Worm (Caenorhabditis elegans) whole organism, L4 larva: ENCODE results near the gene T20D3.14.

ENCODE experiments used
- F37D6.2 ChIP-seq: sonication (generic microtip); optimal IDR thresholded peaks from 2 replicates; lab custom pipeline; 2016; ENCODE audit warnings: mild to moderate bottlenecking, missing genetic modification characterization, missing compliant biosample characterization
- T20F7.1 ChIP-seq: fragments of 200-800 bp; sonication (Bioruptor generic); optimal IDR thresholded peaks from 2 replicates; lab custom pipeline; 2018; ENCODE audit warnings: mild to moderate bottlenecking, missing genetic modification characterization, missing compliant biosample characterization
- Y105C5A.15 ChIP-seq: fragments of 200-800 bp; sonication (Bioruptor generic); IDR thresholded peaks from 2 replicates; pipeline ENCODE4 v1.3.6; 2022; ENCODE audit warnings: missing genetic modification characterization, missing compliant biosample characterization
- aha-1 ChIP-seq: fragments of 150-350 bp; peaks from one replicate; lab custom pipeline; 2014; ENCODE audit warnings: missing biosample characterization, missing genetic modification characterization
- aly-2 ChIP-seq: sonication (generic microtip); optimal IDR thresholded peaks from 2 replicates; lab custom pipeline; 2018; ENCODE audit warnings: missing biosample characterization, missing genetic modification characterization
- ama-1 ChIP-seq: fragments of 150-350 bp; optimal IDR thresholded peaks from 2 replicates; lab custom pipeline; 2014; ENCODE audit warnings: inconsistent platforms, mixed read lengths
- ceh-20 ChIP-seq: fragments of 200-800 bp; sonication (Bioruptor generic); IDR thresholded peaks from 2 replicates; pipeline ENCODE4 v1.3.6; 2022; ENCODE audit warnings: missing genetic modification reagents, missing genetic modification characterization, missing compliant biosample characterization
- ceh-62 ChIP-seq: sonication (generic microtip); optimal IDR thresholded peaks from 2 replicates; lab custom pipeline; 2017; ENCODE audit warnings: missing biosample characterization, missing genetic modification characterization
- ceh-82 ChIP-seq: sonication (generic microtip); optimal IDR thresholded peaks from 2 replicates; lab custom pipeline; 2017; ENCODE audit warnings: missing biosample characterization, missing genetic modification characterization
- ces-1 ChIP-seq: fragments of 150-350 bp; sonication (generic microtip); optimal IDR thresholded peaks from 4 replicates; lab custom pipeline; 2014; ENCODE audit warnings: missing biosample characterization, missing genetic modification reagents, missing genetic modification characterization
- cey-2 ChIP-seq: sonication (generic microtip); optimal IDR thresholded peaks from 3 replicates; lab custom pipeline; 2017; ENCODE audit warnings: missing genetic modification characterization, mild to moderate bottlenecking, missing compliant biosample characterization, antibody characterized with exemption, borderline replicate concordance; ENCODE audit not compliant: insufficient read depth
- ctbp-1 ChIP-seq: fragments of 200-800 bp; sonication (Bioruptor generic); IDR thresholded peaks from 2 replicates; pipeline ENCODE4 v1.3.6; 2022; ENCODE audit warnings: missing genetic modification reagents, missing genetic modification characterization, missing compliant biosample characterization
- daf-16 ChIP-seq, 3 experiments: sonication (generic microtip); optimal IDR thresholded peaks; 2 replicates each; lab custom pipeline; 2016 to 2017; ENCODE audit warnings: missing genetic modification characterization in 3 of 3, missing genetic modification reagents in 3 of 3, mild to moderate bottlenecking in 2 of 3, missing compliant biosample characterization in 2 of 3, missing biosample characterization in 1 of 3, moderate library complexity in 1 of 3
- daf-19 ChIP-seq: fragments of 200-800 bp; sonication (Bioruptor generic); conservative IDR thresholded peaks from 2 replicates; pipeline ENCODE4 v1.3.6; 2022; ENCODE audit warnings: missing genetic modification characterization, missing compliant biosample characterization
- daf-8 ChIP-seq: fragments of 200-800 bp; sonication (Bioruptor generic); IDR thresholded peaks from 2 replicates; pipeline ENCODE4 v1.3.6; 2022; ENCODE audit warnings: missing genetic modification characterization, missing compliant biosample characterization
- dmd-9 ChIP-seq: fragments of 200-800 bp; sonication (Bioruptor generic); IDR thresholded peaks from 2 replicates; pipeline ENCODE4 v1.3.6; 2022; ENCODE audit warnings: missing genetic modification reagents, missing genetic modification characterization, missing compliant biosample characterization
- duxl-1 ChIP-seq: sonication (generic microtip); optimal IDR thresholded peaks from 2 replicates; lab custom pipeline; 2016; ENCODE audit warnings: mild to moderate bottlenecking, missing genetic modification characterization, moderate library complexity, missing compliant biosample characterization; ENCODE audit not compliant: poor library complexity
- gei-8 ChIP-seq: fragments of 200-800 bp; sonication (Bioruptor generic); optimal IDR thresholded peaks from 2 replicates; lab custom pipeline; 2018; ENCODE audit warnings: mild to moderate bottlenecking, missing genetic modification characterization, missing compliant biosample characterization
- hlh-30 ChIP-seq: sonication (generic microtip); optimal IDR thresholded peaks from 2 replicates; lab custom pipeline; 2017; ENCODE audit warnings: antibody characterized with exemption, mild to moderate bottlenecking, missing genetic modification characterization, missing compliant biosample characterization; ENCODE audit not compliant: insufficient read depth
- lim-7 ChIP-seq: fragments of 200-800 bp; sonication (Bioruptor generic); IDR thresholded peaks from 2 replicates; pipeline ENCODE4 v1.3.6; 2022; ENCODE audit warnings: missing genetic modification characterization, missing compliant biosample characterization
- lin-1 ChIP-seq: fragments of 200-800 bp; sonication (Bioruptor generic); IDR thresholded peaks from 2 replicates; pipeline ENCODE4 v1.3.6; 2022; ENCODE audit warnings: missing genetic modification reagents, missing genetic modification characterization, missing compliant biosample characterization
- lin-39 ChIP-seq: fragments of 150-350 bp; optimal IDR thresholded peaks from 2 replicates; lab custom pipeline; 2014; ENCODE audit warnings: missing biosample characterization, missing genetic modification reagents, missing genetic modification characterization
- lir-3 ChIP-seq: sonication (generic microtip); optimal IDR thresholded peaks from 2 replicates; lab custom pipeline; 2016; ENCODE audit warnings: mild to moderate bottlenecking, missing genetic modification characterization, missing compliant biosample characterization
- lsy-2 ChIP-seq, 2 experiments: fragments of 150-350 bp in 1 of 2; sonication (generic microtip) in 1 of 2; optimal IDR thresholded peaks; 2 replicates each; lab custom pipeline; 2014 to 2017; ENCODE audit warnings: missing biosample characterization in 2 of 2, missing genetic modification characterization in 2 of 2
- mdt-29 ChIP-seq: fragments of 200-800 bp; sonication (Bioruptor generic); IDR thresholded peaks from 2 replicates; pipeline ENCODE4 v1.3.6; 2022; ENCODE audit warnings: missing genetic modification reagents, missing genetic modification characterization, missing compliant biosample characterization
- mes-2 ChIP-seq: sonication (generic microtip); optimal IDR thresholded peaks from 2 replicates; lab custom pipeline; 2016; ENCODE audit warnings: missing genotype, mild to moderate bottlenecking, missing genetic modification characterization, missing compliant biosample characterization; ENCODE audit not compliant: poor library complexity, severe bottlenecking
- mxl-2 ChIP-seq: fragments of 200-800 bp; sonication (Bioruptor generic); conservative IDR thresholded peaks from 2 replicates; pipeline ENCODE4 v1.3.6; 2022; ENCODE audit warnings: missing genetic modification reagents, missing genetic modification characterization, missing compliant biosample characterization
- nhr-11 ChIP-seq: fragments of 150-350 bp; optimal IDR thresholded peaks from 2 replicates; lab custom pipeline; 2014; ENCODE audit warnings: missing biosample characterization, missing genetic modification characterization
- nhr-237 ChIP-seq: sonication (generic microtip); optimal IDR thresholded peaks from 2 replicates; lab custom pipeline; 2017; ENCODE audit warnings: missing biosample characterization, missing genetic modification characterization
- nhr-25 ChIP-seq: sonication (generic microtip); optimal IDR thresholded peaks from 2 replicates; lab custom pipeline; 2017; ENCODE audit warnings: missing genetic modification characterization, mild to moderate bottlenecking, missing compliant biosample characterization, antibody characterized with exemption, moderate library complexity, borderline replicate concordance; ENCODE audit not compliant: insufficient read depth
- nhr-42 ChIP-seq: fragments of 200-800 bp; sonication (Bioruptor generic); IDR thresholded peaks from 2 replicates; pipeline ENCODE4 v1.3.6; 2022; ENCODE audit warnings: missing genetic modification characterization, missing compliant biosample characterization
- nhr-77 ChIP-seq: fragments of 150-350 bp; optimal IDR thresholded peaks from 2 replicates; lab custom pipeline; 2014; ENCODE audit warnings: missing biosample characterization, missing genetic modification characterization
- rbr-2 ChIP-seq: sonication (generic microtip); optimal IDR thresholded peaks from 2 replicates; lab custom pipeline; 2016; ENCODE audit warnings: missing genotype, missing genetic modification characterization, missing compliant biosample characterization
- saeg-2 ChIP-seq: fragments of 200-800 bp; sonication (Bioruptor generic); IDR thresholded peaks from 2 replicates; pipeline ENCODE4 v1.3.6; 2022; ENCODE audit warnings: missing genetic modification reagents, missing genetic modification characterization, missing compliant biosample characterization
- set-16 ChIP-seq: fragments of 200-800 bp; sonication (Bioruptor generic); IDR thresholded peaks from 2 replicates; pipeline ENCODE4 v1.3.6; 2022; ENCODE audit warnings: missing genetic modification reagents, missing genetic modification characterization, missing compliant biosample characterization
- snpc-1.2 ChIP-seq: fragments of 200-800 bp; sonication (Bioruptor generic); IDR thresholded peaks from 2 replicates; pipeline ENCODE4 v1.3.6; 2022; ENCODE audit warnings: missing genetic modification reagents, missing genetic modification characterization, missing compliant biosample characterization
- spr-1 ChIP-seq: sonication (generic microtip); optimal IDR thresholded peaks from 2 replicates; lab custom pipeline; 2016; ENCODE audit warnings: mild to moderate bottlenecking, missing genetic modification characterization, missing compliant biosample characterization
- tag-97 ChIP-seq: fragments of 200-800 bp; sonication (Bioruptor generic); IDR thresholded peaks from 2 replicates; pipeline ENCODE4 v1.3.6; 2022; ENCODE audit warnings: missing genetic modification characterization, missing compliant biosample characterization
- unc-130 ChIP-seq: sonication (generic microtip); optimal IDR thresholded peaks from 2 replicates; lab custom pipeline; 2016; ENCODE audit warnings: missing genetic modification reagents, missing genetic modification characterization, missing compliant biosample characterization
- unc-62 ChIP-seq, 3 experiments: fragments of 150-350 bp in 1 of 3; sonication (generic microtip); optimal IDR thresholded peaks in 2 of 3; peaks in 1 of 3; 1 replicate in 1 of 3; 2 replicates in 2 of 3; lab custom pipeline; 2014 to 2017; ENCODE audit warnings: missing biosample characterization in 3 of 3, missing genetic modification characterization in 3 of 3, missing genetic modification reagents in 3 of 3, missing genotype in 1 of 3
- vab-7 ChIP-seq: fragments of 200-800 bp; sonication (Bioruptor generic); IDR thresholded peaks from 2 replicates; pipeline ENCODE4 v1.3.6; 2022; ENCODE audit warnings: missing genetic modification reagents, missing genetic modification characterization, missing compliant biosample characterization
- zag-1 ChIP-seq: fragments of 150-350 bp; optimal IDR thresholded peaks from 2 replicates; lab custom pipeline; 2014; ENCODE audit warnings: missing biosample characterization, missing genetic modification characterization
- zfp-2 ChIP-seq: sonication (generic microtip); optimal IDR thresholded peaks from 2 replicates; lab custom pipeline; 2016; ENCODE audit warnings: mild to moderate bottlenecking, missing genetic modification characterization, missing compliant biosample characterization
- ztf-11 ChIP-seq: fragments of 150-350 bp; optimal IDR thresholded peaks from 2 replicates; lab custom pipeline; 2014; ENCODE audit warnings: missing biosample characterization, missing genetic modification characterization

T20D3.14 gene

ce11 chrIV:9341591-9341990, 5.9 kb upstream of the T20D3.14 start, which contains the start of gene vps-26 (continued):
- no peak for TF ChIP-seq ctbp-1 (GFP tag; lab: Robert Waterston, UW)
- TF ChIP-seq lim-7, result no peak
- TF ChIP-seq ztf-11, result no peak
- TF ChIP-seq ceh-20, result no peak
- peak; percentile 26 for TF ChIP-seq ama-1 (lab: Kevin White, UChicago)
- TF ChIP-seq snpc-1.2 (GFP tag; lab: Robert Waterston, UW), result no peak
- TF ChIP-seq aha-1 (tag; lab: Kevin White, UChicago), result no peak
- TF ChIP-seq cey-2 (tag; lab: Kevin White, UChicago), result no peak
- no peak for TF ChIP-seq tag-97 (GFP tag; lab: Robert Waterston, UW)
- TF ChIP-seq ces-1 (GFP tag; lab: Kevin White, UChicago), result no peak
- no peak for TF ChIP-seq ceh-62 (tag; lab: Kevin White, UChicago)

ce11 chrIV:9339205-9339604, 3.5 kb upstream of the T20D3.14 start, which contains the start of gene T20D3.6:
Gene T20D3.6, minus strand, starts transcription at chrIV:9339305.
- TF ChIP-seq T20F7.1 (GFP tag; lab: Kevin White, UChicago) (peak; percentile 28), lin-1 (GFP tag; lab: Robert Waterston, UW) (no peak), set-16 (GFP tag; lab: Robert Waterston, UW) (no peak), saeg-2 (GFP tag; lab: Robert Waterston, UW) (no peak), daf-16 (GFP tag; optimal IDR thresholded peaks at IDR 0.05; lab: Kevin White, UChicago) (no peak), daf-16 (tag; optimal IDR thresholded peaks at IDR 0.05; lab: Kevin White, UChicago) (peak; percentile 17)
- TF ChIP-seq, all 104 proteins: peak for 2

ce11 chrIV:9336538-9337090, 905 bp upstream of the T20D3.14 start, which contains the start of gene T20D3.5:
Gene T20D3.5, plus strand, starts transcription at chrIV:9337040.
- TF ChIP-seq zag-1 (tag; lab: Kevin White, UChicago) (no peak), unc-130 (GFP tag; lab: Kevin White, UChicago) (peak; percentile 67), mes-2 (tag; lab: Kevin White, UChicago) (peak; percentile 66), gei-8 (GFP tag; lab: Kevin White, UChicago) (no peak)

- TF ChIP-seq duxl-1 (tag; lab: Kevin White, UChicago), result no peak
- TF ChIP-seq aha-1 (tag; lab: Kevin White, UChicago), result peak; percentile 58
- TF ChIP-seq nhr-25 (tag; lab: Kevin White, UChicago), result no peak
- no peak for TF ChIP-seq ceh-82
- TF ChIP-seq lin-39 (tag; lab: Kevin White, UChicago), result no peak
- TF ChIP-seq rbr-2 (tag; lab: Kevin White, UChicago), result no peak
- TF ChIP-seq dmd-9 (GFP tag; lab: Robert Waterston, UW), result no peak
- no peak for TF ChIP-seq snpc-1.2 (GFP tag; lab: Robert Waterston, UW)
- TF ChIP-seq lsy-2 (tag; optimal IDR thresholded peaks at IDR 0.05; lab: Kevin White, UChicago), result no peak
- no peak for TF ChIP-seq daf-19 (GFP tag; lab: Robert Waterston, UW)
- TF ChIP-seq nhr-11, result no peak
- TF ChIP-seq unc-62 (GFP tag; optimal IDR thresholded peaks at IDR 0.05 in 1 of 2; lab: Kevin White, UChicago), result no peak
- no peak for TF ChIP-seq unc-62 (tag; optimal IDR thresholded peaks at IDR 0.05; lab: Kevin White, UChicago)
- no peak for TF ChIP-seq spr-1 (tag; lab: Kevin White, UChicago)
- no peak for TF ChIP-seq unc-130 (GFP tag; lab: Kevin White, UChicago)
- no peak for TF ChIP-seq lir-3 (tag; lab: Kevin White, UChicago)
- no peak for TF ChIP-seq Y105C5A.15 (GFP tag; lab: Robert Waterston, UW)
- peak; percentile 5 for TF ChIP-seq hlh-30
- TF ChIP-seq daf-8 (GFP tag; lab: Robert Waterston, UW), result no peak
- TF ChIP-seq nhr-237 (tag; lab: Kevin White, UChicago), result no peak
- TF ChIP-seq aly-2 (tag; lab: Kevin White, UChicago), result no peak
- no peak for TF ChIP-seq F37D6.2
- no peak for TF ChIP-seq ctbp-1 (GFP tag; lab: Robert Waterston, UW)
- no peak for TF ChIP-seq vab-7 (GFP tag; lab: Robert Waterston, UW)
- TF ChIP-seq nhr-42, result no peak
- TF ChIP-seq zfp-2, result no peak
- TF ChIP-seq mdt-29 (GFP tag; lab: Robert Waterston, UW), result no peak
- TF ChIP-seq nhr-77 (tag; lab: Kevin White, UChicago), result peak; percentile 82
- no peak for TF ChIP-seq mxl-2 (GFP tag; lab: Robert Waterston, UW)
These were observed 2.7 kb downstream of the T20D3.14 start for ce11 chrIV:9333007-9333406.
